Fruit fly (Drosophila melanogaster) whole organism, adult: ENCODE results near the gene AOX1.

Experiments
- CG11617 ChIP-seq: fragments of 200-800 bp; sonication (Bioruptor generic); optimal IDR thresholded peaks from 2 replicates; lab custom pipeline; 2017; ENCODE audit warnings: mild to moderate bottlenecking, missing biosample characterization, missing genetic modification reagents, missing genetic modification characterization
- CG12768 ChIP-seq: fragments of 200-800 bp; sonication (Bioruptor generic); optimal IDR thresholded peaks from 2 replicates; lab custom pipeline; 2017; ENCODE audit warnings: missing biosample characterization, missing genetic modification characterization, mild to moderate bottlenecking, moderate library complexity, missing genetic modification reagents
- CG14711 ChIP-seq: fragments of 200-800 bp; sonication (Bioruptor generic); optimal IDR thresholded peaks from 2 replicates; lab custom pipeline; 2018; ENCODE audit warnings: missing biosample characterization, mild to moderate bottlenecking, missing genetic modification characterization, moderate library complexity
- CG1620 ChIP-seq: fragments of 200-800 bp; sonication (Bioruptor generic); optimal IDR thresholded peaks from 2 replicates; lab custom pipeline; 2016; ENCODE audit warnings: missing biosample characterization, missing genetic modification characterization
- CG33017 ChIP-seq: fragments of 200-800 bp; sonication (Bioruptor generic); optimal IDR thresholded peaks from 2 replicates; lab custom pipeline; 2018; ENCODE audit warnings: missing biosample characterization, mild to moderate bottlenecking, missing genetic modification characterization, moderate library complexity
- CG5204 ChIP-seq: fragments of 200-800 bp; sonication (Bioruptor generic); optimal IDR thresholded peaks from 2 replicates; lab custom pipeline; 2016; ENCODE audit warnings: missing biosample characterization, missing genetic modification characterization
- CG7045 ChIP-seq: fragments of 200-800 bp; sonication (Bioruptor generic); optimal IDR thresholded peaks from 2 replicates; lab custom pipeline; 2017; ENCODE audit warnings: missing biosample characterization, mild to moderate bottlenecking, missing genetic modification characterization
- CG7101 ChIP-seq: fragments of 200-800 bp; sonication (Bioruptor generic); optimal IDR thresholded peaks from 2 replicates; lab custom pipeline; 2018; ENCODE audit warnings: missing biosample characterization, mild to moderate bottlenecking, missing genetic modification characterization, moderate library complexity
- Clk ChIP-seq: fragments of 200-800 bp; sonication (Bioruptor generic); optimal IDR thresholded peaks from 2 replicates; lab custom pipeline; 2017; ENCODE audit warnings: missing biosample characterization, missing genetic modification characterization
- Crg-1 ChIP-seq: fragments of 200-800 bp; sonication (Bioruptor generic); optimal IDR thresholded peaks from 2 replicates; lab custom pipeline; 2016; ENCODE audit warnings: missing biosample characterization, missing genetic modification characterization
- Hr96 ChIP-seq: fragments of 200-800 bp; sonication (Bioruptor generic); optimal IDR thresholded peaks from 2 replicates; lab custom pipeline; 2016; ENCODE audit warnings: missing biosample characterization, missing genetic modification characterization
- Mnt ChIP-seq: fragments of 200-800 bp; sonication (Bioruptor generic); optimal IDR thresholded peaks from 2 replicates; lab custom pipeline; 2016; ENCODE audit warnings: missing biosample characterization, mild to moderate bottlenecking, missing genetic modification characterization
- bab1 ChIP-seq: fragments of 200-800 bp; sonication (Bioruptor generic); optimal IDR thresholded peaks from 3 replicates; lab custom pipeline; 2019; ENCODE audit warnings: missing biosample characterization, mild to moderate bottlenecking, missing genetic modification characterization, moderate library complexity
- cic ChIP-seq: fragments of 200-800 bp; sonication (Bioruptor generic); optimal IDR thresholded peaks from 2 replicates; lab custom pipeline; 2017; ENCODE audit warnings: missing biosample characterization, mild to moderate bottlenecking, missing genetic modification characterization, moderate library complexity
- cnc ChIP-seq, 2 experiments: fragments of >200 bp; optimal IDR thresholded peaks; 2 replicates each; lab custom pipeline; 2017
- kay ChIP-seq: fragments of 200-800 bp; sonication (Bioruptor generic); peaks from one replicate; lab custom pipeline; 2016; ENCODE audit warnings: missing biosample characterization, missing genetic modification characterization, borderline replicate concordance
- ovo ChIP-seq: fragments of 200-800 bp; sonication (Bioruptor generic); optimal IDR thresholded peaks from 2 replicates; lab custom pipeline; 2016; ENCODE audit warnings: missing biosample characterization, missing genetic modification characterization
- pad ChIP-seq: fragments of 200-800 bp; sonication (Bioruptor generic); optimal IDR thresholded peaks from 3 replicates; lab custom pipeline; 2017; ENCODE audit warnings: missing biosample characterization, missing genetic modification characterization, mild to moderate bottlenecking, moderate library complexity, missing genetic modification reagents
- tj ChIP-seq: fragments of 200-800 bp; sonication (Bioruptor generic); optimal IDR thresholded peaks from 3 replicates; lab custom pipeline; 2017; ENCODE audit warnings: missing biosample characterization, mild to moderate bottlenecking, missing genetic modification characterization, moderate library complexity
- toe ChIP-seq: fragments of 200-800 bp; sonication (Bioruptor generic); optimal IDR thresholded peaks from 2 replicates; lab custom pipeline; 2016; ENCODE audit warnings: missing biosample characterization, missing genetic modification characterization

Gene AOX1

DNA sequence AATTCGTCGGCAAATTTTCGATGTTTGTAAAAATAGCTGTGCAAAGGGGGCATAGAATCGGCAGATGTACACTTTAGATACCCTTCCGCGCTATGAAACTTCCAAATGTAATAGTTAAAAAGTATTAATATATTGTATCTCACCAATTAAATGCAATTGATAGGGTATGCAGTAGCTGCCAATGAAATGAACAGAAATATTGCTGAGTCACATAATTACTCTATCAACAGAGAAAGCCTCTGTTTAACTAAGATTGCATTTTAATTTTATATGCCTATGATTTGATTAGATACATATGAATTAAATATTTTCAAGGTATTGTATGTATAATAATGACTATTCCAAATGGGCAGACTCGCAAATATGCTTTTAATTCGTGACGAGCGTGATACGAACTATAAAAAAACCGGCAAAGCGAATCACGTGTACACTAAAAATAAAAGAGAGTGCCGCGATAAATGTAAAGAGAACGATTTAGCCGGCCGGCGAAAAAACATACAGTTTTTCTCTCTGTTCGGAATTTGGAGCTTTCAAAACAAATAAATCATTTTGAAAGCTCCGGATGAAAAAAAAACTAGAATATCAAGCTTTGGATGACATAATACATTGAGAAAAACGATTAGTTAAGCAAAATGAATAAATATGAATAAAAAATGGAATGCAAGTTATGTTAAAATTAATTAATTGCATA is 10.9 kb upstream of the AOX1 start, which contains the start of gene AOX3:
Gene AOX3 (minus strand): TSS at position 362 of the 691 bp plus-strand sequence.
- TF ChIP-seq ovo (GFP tag; lab: Kevin White, UChicago) (peak; percentile 51), kay (GFP tag; lab: Kevin White, UChicago) (peak; percentile 97), CG7101 (tag; lab: Kevin White, UChicago) (peak; percentile 31), Crg-1 (GFP tag; lab: Kevin White, UChicago) (no peak), CG11617 (GFP tag; lab: Kevin White, UChicago) (peak; percentile 66), CG7045 (GFP tag; lab: Kevin White, UChicago) (peak; percentile 36), CG14711 (tag; lab: Kevin White, UChicago) (peak; percentile 44), cnc (optimal IDR thresholded peaks at IDR 0.05; lab: Kevin White, UChicago) (peak; percentile 73 to 99), bab1 (GFP tag; lab: Kevin White, UChicago) (peak; percentile 52), Clk (GFP tag; lab: Kevin White, UChicago) (peak; percentile 4), Mnt (GFP tag; lab: Kevin White, UChicago) (no peak), toe (GFP tag; lab: Kevin White, UChicago) (peak; percentile 60), CG33017 (tag; lab: Kevin White, UChicago) (peak; percentile 49), pad (GFP tag; lab: Kevin White, UChicago) (peak; percentile 67), tj (GFP tag; lab: Kevin White, UChicago) (peak; percentile 77), CG5204 (peak; percentile 46), Hr96 (GFP tag; lab: Kevin White, UChicago) (no peak), cic (peak; percentile 27), CG1620 (GFP tag; lab: Kevin White, UChicago) (peak; percentile 44), CG12768 (peak; percentile 50)

DNA sequence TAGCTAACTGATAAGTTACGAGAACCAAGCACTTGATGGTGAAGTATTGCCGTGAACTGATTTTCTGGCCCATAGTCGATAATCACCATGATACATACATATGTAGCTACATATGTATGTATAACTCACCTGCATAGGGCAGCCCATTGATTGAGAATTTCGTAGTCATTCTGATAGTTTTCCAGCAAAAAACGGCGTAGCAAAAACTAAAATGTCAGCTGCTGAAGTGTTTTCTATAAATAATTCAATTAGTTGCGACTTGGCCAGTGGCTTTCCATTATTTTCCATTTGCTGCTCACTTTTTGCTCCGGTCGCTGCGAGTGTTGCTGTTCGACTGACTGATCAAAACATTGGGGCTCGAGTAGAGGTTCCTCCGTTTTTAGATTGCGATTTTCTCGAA is 10.1 kb upstream of the AOX1 start:
- TF ChIP-seq cic (peak; percentile 89), ovo (GFP tag; lab: Kevin White, UChicago) (no peak)

DNA sequence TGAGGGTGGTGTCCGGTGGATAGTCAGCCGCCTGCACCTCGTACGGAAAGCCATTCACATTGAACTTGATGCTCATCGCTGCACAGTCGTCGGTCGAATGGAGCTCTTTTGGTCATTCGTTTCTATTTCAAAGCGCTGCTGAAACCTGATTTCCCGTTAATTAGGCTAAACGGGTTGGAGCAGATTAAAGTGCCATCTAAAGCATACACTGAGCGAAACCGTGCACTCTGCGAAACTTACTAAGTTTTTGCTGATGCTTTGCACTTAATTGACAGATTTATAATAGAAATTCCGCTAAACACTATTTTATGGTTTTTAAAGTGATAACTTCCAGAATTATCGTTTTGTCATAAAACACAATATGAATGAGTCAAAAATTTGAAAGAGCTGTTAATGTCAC is 5.2 kb upstream of the AOX1 start, which contains the start of gene AOX2:
Gene AOX2 (minus strand): TSS at position 101 of the 400 bp plus-strand sequence.
- TF ChIP-seq tj (GFP tag; lab: Kevin White, UChicago): no peak
- TF ChIP-seq cnc (optimal IDR thresholded peaks at IDR 0.05; lab: Kevin White, UChicago): no peak
- no peak for TF ChIP-seq CG12768
- TF ChIP-seq toe (GFP tag; lab: Kevin White, UChicago): no peak
- no peak for TF ChIP-seq Crg-1 (GFP tag; lab: Kevin White, UChicago)
- TF ChIP-seq kay (GFP tag; lab: Kevin White, UChicago): no peak
- TF ChIP-seq CG33017 (tag; lab: Kevin White, UChicago): no peak
- TF ChIP-seq CG7045 (GFP tag; lab: Kevin White, UChicago): no peak
- TF ChIP-seq CG1620 (GFP tag; lab: Kevin White, UChicago): no peak
- no peak for TF ChIP-seq ovo (GFP tag; lab: Kevin White, UChicago)
- no peak for TF ChIP-seq Hr96 (GFP tag; lab: Kevin White, UChicago)
- no peak for TF ChIP-seq CG14711 (tag; lab: Kevin White, UChicago)
- TF ChIP-seq CG5204: no peak
- no peak for TF ChIP-seq Mnt (GFP tag; lab: Kevin White, UChicago)
- no peak for TF ChIP-seq bab1 (GFP tag; lab: Kevin White, UChicago)
- no peak for TF ChIP-seq Clk (GFP tag; lab: Kevin White, UChicago)
- TF ChIP-seq pad (GFP tag; lab: Kevin White, UChicago): no peak
- TF ChIP-seq CG11617 (GFP tag; lab: Kevin White, UChicago): no peak
- no peak for TF ChIP-seq cic
- no peak for TF ChIP-seq CG7101 (tag; lab: Kevin White, UChicago)

DNA sequence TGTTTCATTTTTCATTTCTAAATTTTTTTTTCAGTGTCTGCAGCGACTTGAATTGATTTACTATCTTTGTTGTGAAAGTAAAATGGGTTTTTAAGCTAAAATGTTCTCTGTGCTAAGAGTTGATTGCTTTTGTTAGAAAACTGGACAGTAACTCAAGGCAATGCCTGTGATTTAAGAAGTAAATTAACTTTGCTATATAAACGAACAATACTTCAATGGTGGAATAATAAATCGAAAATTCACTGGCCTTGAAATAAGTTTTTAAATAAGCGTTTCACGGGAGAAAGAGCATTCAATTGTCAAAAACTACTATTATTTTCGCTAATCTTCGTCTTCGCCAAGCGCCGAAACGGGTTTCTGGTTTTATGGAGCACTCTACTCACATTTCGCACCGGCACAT is 3.8 kb upstream of the AOX1 start:
- no peak for TF ChIP-seq ovo (GFP tag; lab: Kevin White, UChicago)
- TF ChIP-seq toe (GFP tag; lab: Kevin White, UChicago): no peak

DNA sequence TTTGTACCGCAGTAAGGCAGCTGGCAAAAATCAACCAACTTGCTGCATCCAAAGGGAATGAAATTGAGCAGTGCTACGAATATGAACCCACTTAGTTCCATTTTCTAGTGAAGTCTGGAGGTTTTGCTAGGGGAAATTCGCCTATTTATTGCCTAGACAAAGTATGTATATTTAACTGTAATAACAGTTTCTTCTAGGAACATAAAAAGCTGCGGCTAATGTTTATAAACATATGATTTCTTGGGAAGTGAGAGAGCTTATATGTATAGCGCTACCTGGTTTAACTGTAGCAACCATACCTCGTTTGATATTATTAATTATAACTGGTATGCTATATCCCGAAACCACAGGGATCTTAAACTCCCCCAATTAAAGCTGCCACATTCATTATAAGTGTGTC is 5.7 kb downstream of the AOX1 start, which contains the start of gene CG31296:
Gene CG31296 (minus strand): TSS at position 101 of the 400 bp plus-strand sequence.
- TF ChIP-seq pad (GFP tag; lab: Kevin White, UChicago) (no peak), tj (GFP tag; lab: Kevin White, UChicago) (no peak), cic (no peak), CG33017 (tag; lab: Kevin White, UChicago) (no peak), CG14711 (tag; lab: Kevin White, UChicago) (no peak), CG5204 (no peak), CG7101 (tag; lab: Kevin White, UChicago) (no peak), CG7045 (GFP tag; lab: Kevin White, UChicago) (no peak), CG11617 (GFP tag; lab: Kevin White, UChicago) (no peak), cnc (optimal IDR thresholded peaks at IDR 0.05; lab: Kevin White, UChicago) (no peak), Hr96 (GFP tag; lab: Kevin White, UChicago) (no peak), CG12768 (no peak), toe (GFP tag; lab: Kevin White, UChicago) (no peak)

DNA sequence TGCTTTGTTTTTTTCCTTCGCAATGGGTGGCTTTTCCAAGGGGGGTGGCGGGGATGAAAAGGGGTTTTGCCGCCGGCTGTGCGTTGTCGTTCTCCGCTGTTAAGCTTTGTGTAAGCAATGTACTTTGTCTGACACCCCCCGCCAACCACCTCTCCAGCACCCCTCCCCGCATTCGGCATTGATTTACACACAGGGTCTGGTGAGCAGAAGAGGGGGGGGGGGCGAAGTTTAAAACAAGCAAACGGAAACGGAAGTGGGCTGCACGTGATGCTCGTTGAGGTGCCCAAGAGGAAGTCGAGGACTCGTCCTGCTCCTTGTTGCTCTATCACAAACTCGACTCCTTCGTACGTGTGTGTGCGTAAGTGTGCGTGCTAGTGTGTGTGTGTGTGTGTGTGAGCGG is 20.0 kb downstream of the AOX1 start:
- TF ChIP-seq CG11617 (GFP tag; lab: Kevin White, UChicago) (no peak), cnc (optimal IDR thresholded peaks at IDR 0.05; lab: Kevin White, UChicago) (no peak), pad (GFP tag; lab: Kevin White, UChicago) (no peak), CG1620 (GFP tag; lab: Kevin White, UChicago) (no peak), tj (GFP tag; lab: Kevin White, UChicago) (no peak), CG5204 (no peak), Hr96 (GFP tag; lab: Kevin White, UChicago) (no peak), CG33017 (tag; lab: Kevin White, UChicago) (no peak), Crg-1 (GFP tag; lab: Kevin White, UChicago) (no peak)
